Fruit fly (Drosophila melanogaster) whole organism, embryonic: ENCODE measurements around the gene kirre.

Experiments used
- Adf1 ChIP-seq: fragments of 200-800 bp; sonication (Bioruptor generic); IDR thresholded peaks from 2 replicates; pipeline ENCODE4 v1.3.6; 2022; ENCODE audit warnings: missing biosample characterization, missing genetic modification characterization
- CG10147 ChIP-seq: fragments of 200-800 bp; sonication (Bioruptor generic); optimal IDR thresholded peaks from 2 replicates; lab custom pipeline; 2019; ENCODE audit warnings: missing biosample characterization, mild to moderate bottlenecking, missing genetic modification characterization, moderate library complexity
- CG10274 ChIP-seq: fragments of 200-800 bp; sonication (Bioruptor generic); optimal IDR thresholded peaks from 3 replicates; lab custom pipeline; 2017; ENCODE audit warnings: missing biosample characterization, mild to moderate bottlenecking, missing genetic modification characterization
- CG12391 ChIP-seq: fragments of 200-800 bp; sonication (Bioruptor generic); optimal IDR thresholded peaks from 3 replicates; lab custom pipeline; 2018; ENCODE audit warnings: missing biosample characterization, mild to moderate bottlenecking, missing genetic modification characterization, moderate library complexity
- CG13287 ChIP-seq: fragments of 200-800 bp; sonication (Bioruptor generic); IDR thresholded peaks from 2 replicates; pipeline ENCODE4 v1.3.6; 2022; ENCODE audit warnings: missing biosample characterization, missing genetic modification characterization; ENCODE audit not compliant: partially characterized antibody
- CG13424 ChIP-seq: fragments of 200-800 bp; sonication (Bioruptor generic); optimal IDR thresholded peaks from 2 replicates; lab custom pipeline; 2019; ENCODE audit warnings: missing biosample characterization, mild to moderate bottlenecking, missing genetic modification characterization, moderate library complexity
- CG15269 ChIP-seq: fragments of 200-800 bp; sonication (Bioruptor generic); optimal IDR thresholded peaks from 2 replicates; lab custom pipeline; 2018; ENCODE audit warnings: missing biosample characterization, mild to moderate bottlenecking, missing genetic modification characterization, moderate library complexity
- CG15514 ChIP-seq: fragments of 200-800 bp; sonication (Bioruptor generic); optimal IDR thresholded peaks from 3 replicates; lab custom pipeline; 2017; ENCODE audit warnings: missing biosample characterization, missing genetic modification characterization, mild to moderate bottlenecking, moderate library complexity, missing genetic modification reagents
- CG16863 ChIP-seq: fragments of 200-800 bp; sonication (Bioruptor generic); optimal IDR thresholded peaks from 3 replicates; lab custom pipeline; 2016; ENCODE audit warnings: missing biosample characterization, missing genetic modification characterization
- CG17328 ChIP-seq: fragments of 200-800 bp; sonication (Bioruptor generic); IDR thresholded peaks from 2 replicates; pipeline ENCODE4 v1.3.6; 2022; ENCODE audit warnings: missing biosample characterization, missing genetic modification characterization
- CG2875 ChIP-seq: fragments of 200-800 bp; sonication (Bioruptor generic); optimal IDR thresholded peaks from 2 replicates; lab custom pipeline; 2017; ENCODE audit warnings: missing biosample characterization, mild to moderate bottlenecking, missing genetic modification characterization, missing genetic modification reagents
- CG31224 ChIP-seq: fragments of 200-800 bp; sonication (Bioruptor generic); IDR thresholded peaks from 2 replicates; pipeline ENCODE4 v1.3.6; 2022; ENCODE audit warnings: missing biosample characterization, missing genetic modification characterization
- CG31365 ChIP-seq: fragments of 200-800 bp; sonication (Bioruptor generic); optimal IDR thresholded peaks from 2 replicates; lab custom pipeline; 2018; ENCODE audit warnings: missing biosample characterization, mild to moderate bottlenecking, missing genetic modification characterization
- CG32772 ChIP-seq: fragments of 200-800 bp; sonication (Bioruptor generic); IDR thresholded peaks from 2 replicates; pipeline ENCODE4 v1.3.6; 2022; ENCODE audit warnings: missing biosample characterization, missing genetic modification characterization
- CG33213 ChIP-seq: fragments of 200-800 bp; sonication (Bioruptor generic); optimal IDR thresholded peaks from 3 replicates; lab custom pipeline; 2016; ENCODE audit warnings: missing biosample characterization, missing genetic modification characterization
- CG34224 ChIP-seq: fragments of 200-800 bp; sonication (Bioruptor generic); IDR thresholded peaks from 3 replicates; pipeline ENCODE4 v1.3.6; 2022; ENCODE audit warnings: missing biosample characterization, missing genetic modification characterization; ENCODE audit not compliant: partially characterized antibody
- CG4820 ChIP-seq: fragments of 200-800 bp; sonication (Bioruptor generic); optimal IDR thresholded peaks from 3 replicates; lab custom pipeline; 2016; ENCODE audit warnings: missing biosample characterization, missing genetic modification characterization
- CG5180 ChIP-seq: fragments of 200-800 bp; sonication (Bioruptor generic); optimal IDR thresholded peaks from 3 replicates; lab custom pipeline; 2017; ENCODE audit warnings: missing biosample characterization, missing genetic modification characterization, mild to moderate bottlenecking, moderate library complexity, missing genetic modification reagents
- CG7372 ChIP-seq: fragments of 200-800 bp; sonication (Bioruptor generic); IDR thresholded peaks from 2 replicates; pipeline ENCODE4 v1.3.6; 2022; ENCODE audit warnings: missing biosample characterization, missing genetic modification characterization
- CG7839 ChIP-seq: fragments of 200-800 bp; sonication (Bioruptor generic); optimal IDR thresholded peaks from 3 replicates; lab custom pipeline; 2018; ENCODE audit warnings: missing biosample characterization, mild to moderate bottlenecking, missing genetic modification characterization, moderate library complexity
- CG9932 ChIP-seq: fragments of 200-800 bp; sonication (Bioruptor generic); IDR thresholded peaks from 2 replicates; pipeline ENCODE4 v1.3.6; 2022; ENCODE audit warnings: missing biosample characterization, missing genetic modification characterization
- Deaf1 ChIP-seq: fragments of 200-800 bp; optimal IDR thresholded peaks from 3 replicates; lab custom pipeline; 2019; ENCODE audit warnings: missing biosample characterization, mild to moderate bottlenecking, missing genetic modification characterization, moderate library complexity
- Gsc ChIP-seq: fragments of 200-800 bp; sonication (Bioruptor generic); IDR thresholded peaks from 2 replicates; pipeline ENCODE4 v1.3.6; 2022; ENCODE audit warnings: missing biosample characterization, missing genetic modification characterization
- H2.0 ChIP-seq: fragments of 200-800 bp; sonication (Bioruptor generic); IDR thresholded peaks from 2 replicates; pipeline ENCODE4 v1.3.6; 2022; ENCODE audit warnings: missing biosample characterization, missing genetic modification characterization
- Hmx ChIP-seq: fragments of 200-800 bp; sonication (Bioruptor generic); optimal IDR thresholded peaks from 2 replicates; lab custom pipeline; 2016; ENCODE audit warnings: missing biosample characterization, missing genetic modification characterization
- Optix ChIP-seq: fragments of 200-800 bp; sonication (Bioruptor generic); IDR thresholded peaks from 3 replicates; pipeline ENCODE4 v1.3.6; 2022; ENCODE audit warnings: missing biosample characterization, missing genetic modification characterization
- abd-A ChIP-seq: fragments of 200-800 bp; sonication (Bioruptor generic); optimal IDR thresholded peaks from 3 replicates; lab custom pipeline; 2019; ENCODE audit warnings: missing biosample characterization, mild to moderate bottlenecking, missing genetic modification characterization, moderate library complexity
- al ChIP-seq: fragments of 200-800 bp; sonication (Bioruptor generic); IDR thresholded peaks from 2 replicates; pipeline ENCODE4 v1.3.6; 2022; ENCODE audit warnings: missing biosample characterization, missing genetic modification characterization
- crol ChIP-seq: fragments of 200-800 bp; sonication (Bioruptor generic); IDR thresholded peaks from 2 replicates; pipeline ENCODE4 v1.3.6; 2022; ENCODE audit warnings: missing biosample characterization, missing genetic modification characterization
- dpn ChIP-seq, 2 experiments: fragments of 200-800 bp; sonication (Bioruptor generic); optimal IDR thresholded peaks; 3 replicates each; lab custom pipeline; 2016; ENCODE audit warnings: missing biosample characterization in 2 of 2, missing genetic modification characterization in 2 of 2
- ewg ChIP-seq: fragments of 200-800 bp; sonication (Bioruptor generic); optimal IDR thresholded peaks from 3 replicates; lab custom pipeline; 2017; ENCODE audit warnings: mild to moderate bottlenecking, missing biosample characterization, missing genetic modification reagents, missing genetic modification characterization
- hb ChIP-seq: fragments of 200-800 bp; sonication (Bioruptor generic); IDR thresholded peaks from 3 replicates; pipeline ENCODE4 v1.3.6; 2022; ENCODE audit warnings: missing biosample characterization, missing genetic modification characterization; ENCODE audit not compliant: partially characterized antibody
- jumu ChIP-seq: fragments of 200-800 bp; sonication (Bioruptor generic); optimal IDR thresholded peaks from 3 replicates; lab custom pipeline; 2016; ENCODE audit warnings: missing biosample characterization, missing genetic modification characterization
- lola ChIP-seq, 3 experiments: fragments of >200 bp in 2 of 3; fragments of 200-800 bp in 1 of 3; sonication (Bioruptor generic) in 1 of 3; optimal IDR thresholded peaks; 2 replicates each; lab custom pipeline; 2017 to 2019; ENCODE audit warnings: missing biosample characterization in 3 of 3, missing genetic modification characterization in 3 of 3, mild to moderate bottlenecking in 1 of 3, moderate library complexity in 1 of 3
- luna ChIP-seq: fragments of 200-800 bp; sonication (Bioruptor generic); optimal IDR thresholded peaks from 2 replicates; lab custom pipeline; 2016; ENCODE audit warnings: missing biosample characterization, missing genetic modification characterization
- nerfin-1 ChIP-seq: fragments of 200-800 bp; sonication (Bioruptor generic); optimal IDR thresholded peaks from 3 replicates; lab custom pipeline; 2019; ENCODE audit warnings: missing biosample characterization, mild to moderate bottlenecking, missing genetic modification characterization, moderate library complexity
- nmo ChIP-seq: fragments of 200-800 bp; sonication (Bioruptor generic); optimal IDR thresholded peaks from 2 replicates; lab custom pipeline; 2018; ENCODE audit warnings: missing biosample characterization, mild to moderate bottlenecking, missing genetic modification characterization, moderate library complexity
- pan ChIP-seq, 4 experiments: fragments of >200 bp in 3 of 4; fragments of 200-800 bp in 1 of 4; sonication (Bioruptor generic) in 1 of 4; optimal IDR thresholded peaks in 3 of 4; IDR thresholded peaks in 1 of 4; 2 replicates each; pipeline versions ENCODE4 v1.3.6 to Lab custom; 2017 to 2022; ENCODE audit warnings: missing biosample characterization in 2 of 4, missing genetic modification characterization in 2 of 4, mixed read lengths in 1 of 4
- ranshi ChIP-seq: fragments of 200-800 bp; sonication (Bioruptor generic); IDR thresholded peaks from 2 replicates; pipeline ENCODE4 v1.3.6; 2022; ENCODE audit warnings: missing biosample characterization, missing genetic modification characterization
- salm ChIP-seq: fragments of 200-800 bp; sonication (Bioruptor generic); optimal IDR thresholded peaks from 2 replicates; lab custom pipeline; 2018; ENCODE audit warnings: missing biosample characterization, mild to moderate bottlenecking, missing genetic modification characterization
- so ChIP-seq: fragments of 200-800 bp; sonication (Bioruptor generic); IDR thresholded peaks from 3 replicates; pipeline ENCODE4 v1.3.6; 2022; ENCODE audit warnings: missing biosample characterization, missing genetic modification characterization
- sqz ChIP-seq: fragments of 200-800 bp; sonication (Bioruptor generic); optimal IDR thresholded peaks from 3 replicates; lab custom pipeline; 2018; ENCODE audit warnings: missing biosample characterization, mild to moderate bottlenecking, missing genetic modification characterization
- unc-4 ChIP-seq: fragments of 200-800 bp; sonication (Bioruptor generic); IDR thresholded peaks from 2 replicates; pipeline ENCODE4 v1.3.6; 2022; ENCODE audit warnings: missing biosample characterization, missing genetic modification characterization; ENCODE audit not compliant: partially characterized antibody
- vfl ChIP-seq: fragments of 200-800 bp; sonication (Bioruptor generic); optimal IDR thresholded peaks from 2 replicates; lab custom pipeline; 2016; ENCODE audit warnings: missing biosample characterization, missing genetic modification characterization

kirre gene

DNA sequence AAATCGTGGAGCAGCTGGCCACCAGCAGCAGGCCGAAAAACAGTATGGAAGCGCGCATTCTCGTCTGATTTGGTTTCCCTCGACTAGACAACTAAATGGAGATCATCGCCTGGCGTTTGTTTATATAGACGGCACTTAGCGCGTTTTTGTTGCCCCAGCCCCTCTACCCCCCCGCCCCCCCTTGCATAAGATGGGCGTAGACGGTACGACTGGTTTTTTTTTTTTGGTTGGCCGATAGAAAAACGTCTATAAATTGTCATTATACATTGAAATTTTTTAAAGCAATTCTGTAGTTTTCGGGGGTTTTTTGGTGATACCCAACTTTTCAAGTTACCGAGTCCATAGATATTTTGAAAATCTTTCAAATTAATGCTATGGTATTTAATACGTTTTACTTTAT is 145.6 kb downstream of the kirre start, which contains the start of gene CG14419:
TSS of gene CG14419 (minus strand) at position 101 of the 400 bp plus-strand sequence.
- peak; percentile 23; the same call in 1 of the 2 replicates for TF ChIP-seq crol (GFP tag; lab: Robert Waterston, UW)
- peak; percentile 8 for TF ChIP-seq nmo (GFP tag; lab: Kevin White, UChicago)
- peak; percentile 25 for TF ChIP-seq abd-A (tag; lab: Kevin White, UChicago)
- TF ChIP-seq CG10274 (GFP tag; lab: Kevin White, UChicago) = peak; percentile 39
- TF ChIP-seq hb (GFP tag; lab: Robert Waterston, UW) = no peak
- TF ChIP-seq CG9932 (GFP tag; lab: Robert Waterston, UW) = 0 out of 2 replicates have a peak, but pooled peaks have one; percentile 14
- TF ChIP-seq CG13424 (tag; lab: Kevin White, UChicago) = peak; percentile 10
- TF ChIP-seq nerfin-1 (tag; lab: Kevin White, UChicago) = no peak
- no peak for TF ChIP-seq CG31365
- 0 out of 2 replicates have a peak, but pooled peaks have one; percentile 17 for TF ChIP-seq al (GFP tag; lab: Robert Waterston, UW)

DNA sequence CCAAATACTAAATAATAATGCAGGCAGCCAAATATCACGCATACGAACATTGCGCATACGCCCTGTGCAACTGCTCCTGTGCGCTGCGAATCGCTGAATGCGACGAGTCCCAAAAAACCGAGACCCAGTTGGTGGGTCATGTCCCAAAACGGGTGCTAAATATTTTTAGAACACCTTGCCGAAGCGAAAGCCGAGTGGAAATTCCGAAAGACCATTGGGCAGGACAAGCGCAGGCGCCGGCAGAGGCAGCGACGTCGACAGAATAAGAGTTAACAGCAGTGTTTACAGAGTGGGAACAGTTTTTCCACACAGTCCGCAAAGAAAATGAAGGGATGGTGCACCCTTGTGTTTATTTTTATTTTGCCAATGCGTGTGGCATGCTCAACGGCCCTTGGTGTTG is 148.0 kb downstream of the kirre start:
- TF ChIP-seq CG17328 (no peak), ewg (GFP tag; lab: Kevin White, UChicago) (peak; percentile 31), Gsc (GFP tag; lab: Robert Waterston, UW) (no peak), CG5180 (GFP tag; lab: Kevin White, UChicago) (peak; percentile 6), CG15269 (tag; lab: Kevin White, UChicago) (no peak), lola (GFP tag; optimal IDR thresholded peaks at IDR 0.05; lab: Kevin White, UChicago) (no peak), hb (GFP tag; lab: Robert Waterston, UW) (0 out of 3 replicates have a peak, but pooled peaks have one; percentile 12), Adf1 (peak; percentile 66; the same call in 1 of the 2 replicates), luna (no peak), Hmx (GFP tag; lab: Kevin White, UChicago) (no peak), CG7372 (GFP tag; lab: Robert Waterston, UW) (peak; percentile 59), Deaf1 (peak; percentile 91), unc-4 (GFP tag; lab: Robert Waterston, UW) (no peak), Optix (no peak), pan (optimal IDR thresholded peaks at IDR 0.05; lab: Kevin White, UChicago) (no peak), pan (GFP tag; optimal IDR thresholded peaks at IDR 0.05 in 1 of 2, IDR thresholded peaks at IDR 0.05 in 1 of 2) (no peak), CG34224 (no peak)

DNA sequence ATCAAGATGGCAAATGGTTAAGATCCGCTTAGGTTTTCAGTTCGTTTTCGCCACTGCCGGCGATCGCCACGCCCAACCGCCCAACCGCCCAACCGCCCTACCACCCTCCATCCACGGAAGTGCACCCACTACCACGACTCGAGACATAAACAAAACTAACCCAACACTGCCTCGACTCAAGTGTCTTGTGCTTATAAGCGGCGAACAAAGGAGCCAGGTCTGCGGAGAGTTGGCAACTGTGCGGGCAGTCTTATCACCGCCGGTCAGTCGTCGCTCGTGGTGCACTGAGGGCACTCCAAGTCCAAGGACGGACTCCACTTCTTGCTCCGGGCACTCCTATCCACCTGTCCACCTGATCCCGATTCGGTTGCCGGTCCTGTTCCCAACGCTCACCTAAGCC is 150.3 kb downstream of the kirre start, which contains the start of gene CG3526:
TSS of gene CG3526 (plus strand) at position 301 of the 400 bp plus-strand sequence.
- no peak for TF ChIP-seq CG15514 (GFP tag; lab: Kevin White, UChicago)
- TF ChIP-seq CG13287 = no peak
- TF ChIP-seq CG33213 = no peak
- TF ChIP-seq sqz (GFP tag; lab: Kevin White, UChicago) = no peak
- TF ChIP-seq CG7839 (tag; lab: Kevin White, UChicago) = no peak
- TF ChIP-seq so = no peak
- TF ChIP-seq CG31224 = no peak
- no peak for TF ChIP-seq CG34224
- no peak for TF ChIP-seq CG4820
- TF ChIP-seq, all 482 proteins: peak for 0

DNA sequence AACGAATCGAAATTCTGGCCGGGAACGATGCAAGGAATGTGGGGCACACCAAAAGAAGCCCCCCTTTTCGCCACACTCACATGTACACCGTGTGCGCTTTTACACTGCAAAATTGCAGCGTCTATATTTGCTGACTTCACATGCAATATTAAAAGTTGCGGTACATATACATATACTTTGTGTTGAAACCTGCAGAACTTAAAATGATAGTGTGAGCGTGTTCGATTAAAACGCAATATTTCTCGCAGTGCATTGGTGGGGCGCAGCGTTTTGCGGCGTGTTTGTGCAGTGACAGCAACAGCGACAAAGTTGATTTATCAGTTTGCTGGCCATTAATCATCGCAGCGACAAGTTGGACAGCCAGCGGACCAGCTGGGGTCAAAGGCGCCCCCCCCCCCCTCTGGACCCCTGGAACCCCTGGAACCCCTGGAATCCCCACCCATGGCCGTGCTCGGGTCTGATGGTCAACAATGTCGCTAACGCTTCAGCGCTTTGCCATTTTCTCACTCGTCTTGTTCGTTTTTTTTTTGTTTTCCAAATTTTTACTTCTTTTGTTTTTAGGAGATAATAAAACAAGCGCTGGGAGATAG is 167.0 kb downstream of the kirre start:
- TF ChIP-seq jumu (GFP tag; lab: Kevin White, UChicago) = no peak
- peak; percentile 11 for TF ChIP-seq CG12391
- TF ChIP-seq CG2875 = no peak
- TF ChIP-seq dpn (GFP tag; optimal IDR thresholded peaks at IDR 0.05; lab: Kevin White, UChicago) = no peak
- peak; percentile 21 for TF ChIP-seq CG7839 (tag; lab: Kevin White, UChicago)
- 0 out of 2 replicates have a peak, but pooled peaks have one; percentile 21 for TF ChIP-seq CG32772 (GFP tag; lab: Robert Waterston, UW)
- peak; percentile 47; the same call in 1 of the 2 replicates for TF ChIP-seq CG17328
- TF ChIP-seq H2.0 = 0 out of 2 replicates have a peak, but pooled peaks have one; percentile 9
- TF ChIP-seq CG15514 (GFP tag; lab: Kevin White, UChicago) = no peak
- no peak for TF ChIP-seq salm
- TF ChIP-seq ranshi (GFP tag; lab: Robert Waterston, UW) = peak; percentile 42; the same call in 1 of the 2 replicates
- no peak for TF ChIP-seq CG16863 (GFP tag; lab: Kevin White, UChicago)
- no peak for TF ChIP-seq CG10147
- TF ChIP-seq vfl (GFP tag; lab: Kevin White, UChicago) = no peak
